Fruit fly (Drosophila melanogaster) whole organism, embryonic: ENCODE results near the gene CG16953.
A peak's percentile ranks its signal among the peaks of the same experiment; 100 is the strongest.

Source experiments
- Abd-B ChIP-seq: fragments of 200-800 bp; sonication (Bioruptor generic); optimal IDR thresholded peaks from 2 replicates; lab custom pipeline; 2018; ENCODE audit warnings: missing biosample characterization, mild to moderate bottlenecking, missing genetic modification characterization, moderate library complexity
- CG10321 ChIP-seq: fragments of 200-800 bp; sonication (Bioruptor generic); IDR thresholded peaks from 2 replicates; pipeline ENCODE4 v1.3.6; 2022; ENCODE audit warnings: missing biosample characterization, missing genetic modification characterization
- CG11247 ChIP-seq: fragments of 200-800 bp; sonication (Bioruptor generic); IDR thresholded peaks from 2 replicates; pipeline ENCODE4 v1.3.6; 2022; ENCODE audit warnings: missing biosample characterization, missing genetic modification characterization
- CG12391 ChIP-seq: fragments of 200-800 bp; sonication (Bioruptor generic); optimal IDR thresholded peaks from 3 replicates; lab custom pipeline; 2018; ENCODE audit warnings: missing biosample characterization, mild to moderate bottlenecking, missing genetic modification characterization, moderate library complexity
- CG12769 ChIP-seq: fragments of 200-800 bp; sonication (Bioruptor generic); optimal IDR thresholded peaks from 2 replicates; lab custom pipeline; 2019; ENCODE audit warnings: missing biosample characterization, mild to moderate bottlenecking, missing genetic modification characterization, moderate library complexity
- CG13296 ChIP-seq: fragments of 200-800 bp; sonication (Bioruptor generic); optimal IDR thresholded peaks from 3 replicates; lab custom pipeline; 2018; ENCODE audit warnings: missing biosample characterization, mild to moderate bottlenecking, missing genetic modification characterization
- CG13624 ChIP-seq: fragments of 200-800 bp; sonication (Bioruptor generic); optimal IDR thresholded peaks from 2 replicates; lab custom pipeline; 2016; ENCODE audit warnings: missing biosample characterization, missing genetic modification characterization
- CG14667 ChIP-seq: fragments of 200-800 bp; sonication (Bioruptor generic); IDR thresholded peaks from 2 replicates; pipeline ENCODE4 v1.3.6; 2022; ENCODE audit warnings: missing biosample characterization, missing genetic modification characterization
- CG1647 ChIP-seq: fragments of 200-800 bp; sonication (Bioruptor generic); optimal IDR thresholded peaks from 3 replicates; lab custom pipeline; 2016; ENCODE audit warnings: missing biosample characterization, missing genetic modification characterization
- CG17186 ChIP-seq: fragments of 200-800 bp; sonication (Bioruptor generic); optimal IDR thresholded peaks from 3 replicates; lab custom pipeline; 2017; ENCODE audit warnings: missing biosample characterization, missing genetic modification reagents, missing genetic modification characterization
- CG17328 ChIP-seq: fragments of 200-800 bp; sonication (Bioruptor generic); IDR thresholded peaks from 2 replicates; pipeline ENCODE4 v1.3.6; 2022; ENCODE audit warnings: missing biosample characterization, missing genetic modification characterization
- CG17612 ChIP-seq: fragments of 200-800 bp; sonication (Bioruptor generic); IDR thresholded peaks from 2 replicates; pipeline ENCODE4 v1.3.6; 2022; ENCODE audit warnings: missing biosample characterization, missing genetic modification characterization
- CG17912 ChIP-seq: fragments of 200-800 bp; sonication (Bioruptor generic); optimal IDR thresholded peaks from 2 replicates; lab custom pipeline; 2018; ENCODE audit warnings: missing biosample characterization, mild to moderate bottlenecking, missing genetic modification characterization
- CG6854 ChIP-seq: fragments of 200-800 bp; sonication (Bioruptor generic); optimal IDR thresholded peaks from 3 replicates; lab custom pipeline; 2017; ENCODE audit warnings: missing biosample characterization, mild to moderate bottlenecking, missing genetic modification characterization
- CG8281 ChIP-seq: fragments of 200-800 bp; sonication (Bioruptor generic); optimal IDR thresholded peaks from 2 replicates; lab custom pipeline; 2018; ENCODE audit warnings: missing biosample characterization, mild to moderate bottlenecking, missing genetic modification characterization, moderate library complexity
- CG8290 ChIP-seq, 3 experiments: fragments of 200-800 bp; sonication (Bioruptor generic); optimal IDR thresholded peaks; 2 replicates each; lab custom pipeline; 2016 to 2019; ENCODE audit warnings: missing biosample characterization in 3 of 3, missing genetic modification characterization in 3 of 3, mild to moderate bottlenecking in 2 of 3, moderate library complexity in 1 of 3
- CG8388 ChIP-seq: fragments of 200-800 bp; sonication (Bioruptor generic); optimal IDR thresholded peaks from 2 replicates; lab custom pipeline; 2019; ENCODE audit warnings: missing biosample characterization, mild to moderate bottlenecking, missing genetic modification characterization, moderate library complexity
- Dbx ChIP-seq: fragments of 200-800 bp; sonication (Bioruptor generic); IDR thresholded peaks from 3 replicates; pipeline ENCODE4 v1.3.6; 2022; ENCODE audit warnings: missing biosample characterization, missing genetic modification characterization
- Dfd ChIP-seq, 2 experiments: fragments of >200 bp; optimal IDR thresholded peaks; 2 replicates each; lab custom pipeline; 2017; ENCODE audit warnings: missing biosample characterization in 2 of 2, missing genetic modification characterization in 2 of 2
- HLH4C ChIP-seq: fragments of 200-800 bp; sonication (Bioruptor generic); IDR thresholded peaks from 3 replicates; pipeline ENCODE4 v1.3.6; 2022; ENCODE audit warnings: missing biosample characterization, missing genetic modification characterization; ENCODE audit not compliant: partially characterized antibody
- HmgD ChIP-seq: fragments of 200-800 bp; sonication (Bioruptor generic); optimal IDR thresholded peaks from 3 replicates; lab custom pipeline; 2016; ENCODE audit warnings: missing biosample characterization, missing genetic modification characterization
- Hr78 ChIP-seq, 2 experiments: fragments of 200-800 bp in 1 of 2; fragments of >200 bp in 1 of 2; sonication (Bioruptor generic) in 1 of 2; optimal IDR thresholded peaks; 2 replicates each; lab custom pipeline; 2017 to 2019; ENCODE audit warnings: missing biosample characterization in 2 of 2, missing genetic modification characterization in 2 of 2, mild to moderate bottlenecking in 1 of 2, moderate library complexity in 1 of 2
- Myb ChIP-seq: fragments of 200-800 bp; sonication (Bioruptor generic); optimal IDR thresholded peaks from 2 replicates; lab custom pipeline; 2016; ENCODE audit warnings: missing biosample characterization, missing genetic modification characterization
- Nf-YB ChIP-seq: fragments of 200-800 bp; sonication (Bioruptor generic); optimal IDR thresholded peaks from 3 replicates; lab custom pipeline; 2019; ENCODE audit warnings: missing biosample characterization, mild to moderate bottlenecking, missing genetic modification characterization, moderate library complexity
- PHDP ChIP-seq: fragments of 200-800 bp; sonication (Bioruptor generic); optimal IDR thresholded peaks from 3 replicates; lab custom pipeline; 2018; ENCODE audit warnings: missing biosample characterization, mild to moderate bottlenecking, missing genetic modification characterization, moderate library complexity
- Sry-δ ChIP-seq: fragments of 200-800 bp; sonication (Bioruptor generic); optimal IDR thresholded peaks from 2 replicates; lab custom pipeline; 2016; ENCODE audit warnings: missing biosample characterization, missing genetic modification characterization
- Stat92E ChIP-seq, 3 experiments: fragments of >200 bp in 2 of 3; fragments of 200-800 bp in 1 of 3; sonication (Bioruptor generic) in 1 of 3; optimal IDR thresholded peaks; 2 replicates each; lab custom pipeline; 2017 to 2019; ENCODE audit warnings: missing biosample characterization in 3 of 3, missing genetic modification characterization in 3 of 3, mild to moderate bottlenecking in 1 of 3, moderate library complexity in 1 of 3
- Xbp1 ChIP-seq: fragments of 200-800 bp; sonication (Bioruptor generic); optimal IDR thresholded peaks from 3 replicates; lab custom pipeline; 2016; ENCODE audit warnings: missing biosample characterization, mild to moderate bottlenecking, missing genetic modification characterization
- ato ChIP-seq: fragments of 200-800 bp; sonication (Bioruptor generic); IDR thresholded peaks from 2 replicates; pipeline ENCODE4 v1.3.6; 2022; ENCODE audit warnings: missing biosample characterization, missing genetic modification characterization; ENCODE audit not compliant: partially characterized antibody
- bigmax ChIP-seq: fragments of 200-800 bp; sonication (Bioruptor generic); optimal IDR thresholded peaks from 2 replicates; lab custom pipeline; 2018; ENCODE audit warnings: missing biosample characterization, mild to moderate bottlenecking, missing genetic modification characterization
- bsh ChIP-seq, 2 experiments: fragments of 200-800 bp; sonication (Bioruptor generic); optimal IDR thresholded peaks; 2 replicates each; lab custom pipeline; 2017 to 2018; ENCODE audit warnings: mild to moderate bottlenecking in 2 of 2, missing biosample characterization in 2 of 2, missing genetic modification characterization in 2 of 2, moderate library complexity in 1 of 2
- btn ChIP-seq: fragments of 200-800 bp; sonication (Bioruptor generic); optimal IDR thresholded peaks from 2 replicates; lab custom pipeline; 2016; ENCODE audit warnings: missing biosample characterization, missing genetic modification characterization
- cato ChIP-seq: fragments of 200-800 bp; sonication (Bioruptor generic); optimal IDR thresholded peaks from 2 replicates; lab custom pipeline; 2016; ENCODE audit warnings: missing biosample characterization, missing genetic modification characterization, borderline replicate concordance
- ems ChIP-seq: fragments of 200-800 bp; sonication (Bioruptor generic); optimal IDR thresholded peaks from 3 replicates; lab custom pipeline; 2016; ENCODE audit warnings: missing biosample characterization, missing genetic modification characterization
- fd64A ChIP-seq: fragments of 200-800 bp; sonication (Bioruptor generic); optimal IDR thresholded peaks from 3 replicates; lab custom pipeline; 2018; ENCODE audit warnings: missing biosample characterization, mild to moderate bottlenecking, missing genetic modification characterization
- gcm ChIP-seq: fragments of 200-800 bp; sonication (Bioruptor generic); optimal IDR thresholded peaks from 2 replicates; lab custom pipeline; 2019; ENCODE audit warnings: missing biosample characterization, mild to moderate bottlenecking, missing genetic modification characterization, moderate library complexity
- gsb ChIP-seq: fragments of 200-800 bp; sonication (Bioruptor generic); IDR thresholded peaks from 2 replicates; pipeline ENCODE4 v1.3.6; 2022; ENCODE audit warnings: missing biosample characterization, missing genetic modification characterization
- insv ChIP-seq, 2 experiments: fragments of 200-800 bp; sonication (Bioruptor generic); optimal IDR thresholded peaks; 3 replicates each; lab custom pipeline; 2016 to 2018; ENCODE audit warnings: missing biosample characterization in 2 of 2, missing genetic modification characterization in 2 of 2
- inv ChIP-seq: fragments of 200-800 bp; sonication (Bioruptor generic); IDR thresholded peaks from 2 replicates; pipeline ENCODE4 v1.3.6; 2022; ENCODE audit warnings: missing biosample characterization, missing genetic modification characterization; ENCODE audit not compliant: partially characterized antibody
- pan ChIP-seq, 4 experiments: fragments of >200 bp in 3 of 4; fragments of 200-800 bp in 1 of 4; sonication (Bioruptor generic) in 1 of 4; optimal IDR thresholded peaks in 3 of 4; IDR thresholded peaks in 1 of 4; 2 replicates each; pipeline versions ENCODE4 v1.3.6 to Lab custom; 2017 to 2022; ENCODE audit warnings: missing biosample characterization in 2 of 4, missing genetic modification characterization in 2 of 4, mixed read lengths in 1 of 4
- pho ChIP-seq: fragments of 200-800 bp; sonication (Bioruptor generic); optimal IDR thresholded peaks from 2 replicates; lab custom pipeline; 2016; ENCODE audit warnings: missing biosample characterization, missing genetic modification characterization
- sens-2 ChIP-seq: fragments of 200-800 bp; sonication (Bioruptor generic); IDR thresholded peaks from 2 replicates; pipeline ENCODE4 v1.3.6; 2022; ENCODE audit warnings: missing biosample characterization, missing genetic modification characterization
- slp2 ChIP-seq: fragments of 200-800 bp; sonication (Bioruptor generic); optimal IDR thresholded peaks from 2 replicates; lab custom pipeline; 2016; ENCODE audit warnings: missing biosample characterization, missing genetic modification characterization
- so ChIP-seq: fragments of 200-800 bp; sonication (Bioruptor generic); IDR thresholded peaks from 3 replicates; pipeline ENCODE4 v1.3.6; 2022; ENCODE audit warnings: missing biosample characterization, missing genetic modification characterization
- sug ChIP-seq: fragments of 200-800 bp; optimal IDR thresholded peaks from 2 replicates; lab custom pipeline; 2019; ENCODE audit warnings: missing biosample characterization, mild to moderate bottlenecking, missing genetic modification characterization, moderate library complexity
- tio ChIP-seq: fragments of 200-800 bp; sonication (Bioruptor generic); optimal IDR thresholded peaks from 2 replicates; lab custom pipeline; 2017; ENCODE audit warnings: missing biosample characterization, missing genetic modification characterization, inconsistent platforms
- tna ChIP-seq: fragments of 200-800 bp; sonication (Bioruptor generic); IDR thresholded peaks from 2 replicates; pipeline ENCODE4 v1.3.6; 2022; ENCODE audit warnings: missing biosample characterization, missing genetic modification characterization; ENCODE audit not compliant: partially characterized antibody
- wor ChIP-seq: fragments of 200-800 bp; sonication (Bioruptor generic); IDR thresholded peaks from 2 replicates; pipeline ENCODE4 v1.3.6; 2022; ENCODE audit warnings: missing biosample characterization, missing genetic modification characterization

Gene CG16953

DNA sequence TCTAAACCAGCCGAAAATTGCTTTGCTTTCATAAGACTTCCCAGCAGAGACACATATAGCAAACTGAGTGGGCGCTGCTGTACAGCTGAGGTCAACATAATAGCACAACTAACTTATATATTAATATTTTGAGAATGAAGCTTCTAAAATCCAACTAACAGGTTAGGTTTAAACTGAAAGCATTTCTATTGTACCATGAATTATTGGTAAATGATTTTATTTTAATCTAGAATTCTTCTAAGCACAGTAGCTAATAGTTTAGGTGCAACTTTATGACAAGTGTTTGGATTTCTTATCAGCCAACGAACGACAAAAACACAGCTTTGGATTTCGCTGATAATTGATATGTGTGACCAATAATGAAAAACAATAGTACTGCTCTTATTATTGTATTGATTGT, 30.6 kb downstream of the CG16953 start (continued):
- no peak for TF ChIP-seq CG17612 (GFP tag; lab: Robert Waterston, UW)
- no peak for TF ChIP-seq Sry-δ (GFP tag; lab: Kevin White, UChicago)
- TF ChIP-seq tna (GFP tag; lab: Robert Waterston, UW) = no peak
- peak; percentile 49; the same call in 1 of the 3 replicates for TF ChIP-seq so (GFP tag; lab: Robert Waterston, UW)
- no peak; the same call in 1 of the 2 replicates for TF ChIP-seq CG14667 (GFP tag; lab: Robert Waterston, UW)
- TF ChIP-seq cato = no peak
- peak; percentile 15 for TF ChIP-seq CG8388 (GFP tag; lab: Kevin White, UChicago)
- peak; percentile 30 for TF ChIP-seq CG1647 (GFP tag; lab: Kevin White, UChicago)
- no peak for TF ChIP-seq Dfd (GFP tag; optimal IDR thresholded peaks at IDR 0.05; lab: Kevin White, UChicago)
- TF ChIP-seq CG8290 (GFP tag; optimal IDR thresholded peaks at IDR 0.05; lab: Kevin White, UChicago) = no peak
- no peak for TF ChIP-seq CG8290 (tag; optimal IDR thresholded peaks at IDR 0.05; lab: Kevin White, UChicago)
- no peak for TF ChIP-seq ato (GFP tag; lab: Robert Waterston, UW)
- TF ChIP-seq CG8281 (tag; lab: Kevin White, UChicago) = peak; percentile 12
- peak; percentile 43 for TF ChIP-seq CG13624 (GFP tag; lab: Kevin White, UChicago)
- no peak for TF ChIP-seq bigmax (GFP tag; lab: Kevin White, UChicago)
- no peak for TF ChIP-seq CG12769 (tag; lab: Kevin White, UChicago)
- TF ChIP-seq fd64A (GFP tag; lab: Kevin White, UChicago) = no peak
- no peak for TF ChIP-seq slp2 (GFP tag; lab: Kevin White, UChicago)
- TF ChIP-seq wor = no peak
- TF ChIP-seq CG11247 (GFP tag; lab: Robert Waterston, UW) = peak; percentile 63; the same call in 1 of the 2 replicates
- TF ChIP-seq HmgD (GFP tag; lab: Kevin White, UChicago) = no peak
- TF ChIP-seq Hr78 (GFP tag; optimal IDR thresholded peaks at IDR 0.05; lab: Kevin White, UChicago) = peak in 1 of 2 experiments; percentile 24
- TF ChIP-seq CG13296 (GFP tag; lab: Kevin White, UChicago) = peak; percentile 73
- no peak for TF ChIP-seq CG17912 (GFP tag; lab: Kevin White, UChicago)
- no peak for TF ChIP-seq pan (optimal IDR thresholded peaks at IDR 0.05; lab: Kevin White, UChicago)
- peak in 1 of 2 experiments; percentile 76 for TF ChIP-seq pan (GFP tag; optimal IDR thresholded peaks at IDR 0.05 in 1 of 2, IDR thresholded peaks at IDR 0.05 in 1 of 2)
- no peak for TF ChIP-seq CG17186 (GFP tag; lab: Kevin White, UChicago)
- TF ChIP-seq insv (GFP tag; optimal IDR thresholded peaks at IDR 0.05; lab: Kevin White, UChicago) = no peak
- no peak for TF ChIP-seq pho
- TF ChIP-seq Abd-B (GFP tag; lab: Kevin White, UChicago) = peak; percentile 20
- no peak for TF ChIP-seq CG10321 (GFP tag; lab: Robert Waterston, UW)
- peak; percentile 85 for TF ChIP-seq sug (tag; lab: Kevin White, UChicago)
- peak in 1 of 3 experiments; percentile 22 for TF ChIP-seq Stat92E (GFP tag; optimal IDR thresholded peaks at IDR 0.05; lab: Kevin White, UChicago)
- 0 out of 2 replicates have a peak, but pooled peaks have one; percentile 21 for TF ChIP-seq gsb
- no peak for TF ChIP-seq bsh (GFP tag; optimal IDR thresholded peaks at IDR 0.05; lab: Kevin White, UChicago)
- no peak for TF ChIP-seq inv (GFP tag; lab: Robert Waterston, UW)
- peak; percentile 2 for TF ChIP-seq CG12391 (tag; lab: Kevin White, UChicago)
- no peak for TF ChIP-seq tio (GFP tag; lab: Kevin White, UChicago)
- peak; percentile 7 for TF ChIP-seq Myb (GFP tag; lab: Kevin White, UChicago)
- peak; percentile 2 for TF ChIP-seq PHDP (tag; lab: Kevin White, UChicago)
- peak; percentile 69; the same call in 2 of the 3 replicates for TF ChIP-seq Dbx (GFP tag; lab: Robert Waterston, UW)
- no peak for TF ChIP-seq CG17328
- no peak for TF ChIP-seq btn (GFP tag; lab: Kevin White, UChicago)
- TF ChIP-seq sens-2 (GFP tag; lab: Robert Waterston, UW) = peak; percentile 7; the same call in 1 of the 2 replicates
- peak; percentile 34 for TF ChIP-seq CG6854 (GFP tag; lab: Kevin White, UChicago)
- no peak for TF ChIP-seq Nf-YB
- TF ChIP-seq gcm (GFP tag; lab: Kevin White, UChicago) = peak; percentile 17
- peak; percentile 57 for TF ChIP-seq ems (GFP tag; lab: Kevin White, UChicago)
- no peak for TF ChIP-seq HLH4C (GFP tag; lab: Robert Waterston, UW)
- TF ChIP-seq Xbp1 (GFP tag; lab: Kevin White, UChicago) = no peak
